Worm (Caenorhabditis elegans): ENCODE measurements around the gene osm-12.

- TF ChIP-seq ztf-23 (GFP tag; IDR thresholded peaks at IDR 0.05), result no peak
- TF ChIP-seq ref-1 (GFP tag; conservative IDR thresholded peaks at IDR 0.05), result no peak
- TF ChIP-seq tab-1 (GFP tag; IDR thresholded peaks at IDR 0.05), result no peak
- no peak for TF ChIP-seq med-1 (GFP tag; optimal IDR thresholded peaks at IDR 0.05; ENCODE audit: insufficient read depth)
- no peak for TF ChIP-seq flt-1 (GFP tag; IDR thresholded peaks at IDR 0.05)
- TF ChIP-seq cog-1 (tag; optimal IDR thresholded peaks at IDR 0.05), result no peak
- no peak for TF ChIP-seq klf-2 (GFP tag; conservative IDR thresholded peaks at IDR 0.05)
- TF ChIP-seq ztf-29 (GFP tag; IDR thresholded peaks at IDR 0.05), result no peak
These were observed 43.2 kb upstream of the osm-12 start for ce11 chrIII:12245570-12245969.

Measured in whole organism, midembryonic.